Fruit fly (Drosophila melanogaster): ENCODE data around the gene Rpt2.
A peak's percentile ranks its signal among the peaks of the same experiment; 100 is the strongest.

Rpt2 gene

dm6 chr3R:23969449-23969848 is 38.1 kb upstream of the Rpt2 start (continued):
- TF ChIP-seq CG6689 (GFP tag; IDR thresholded peaks at IDR 0.05) = peak; percentile 52
- no peak for TF ChIP-seq CG13287 (GFP tag; IDR thresholded peaks at IDR 0.05; ENCODE audit: partially characterized antibody)
- no peak for TF ChIP-seq CG12942 (GFP tag; optimal IDR thresholded peaks at IDR 0.05)
- no peak for TF ChIP-seq z (GFP tag; IDR thresholded peaks at IDR 0.05)
- peak; percentile 76 for TF ChIP-seq dysf (GFP tag; IDR thresholded peaks at IDR 0.05)
- no peak for TF ChIP-seq CG11696 (GFP tag; IDR thresholded peaks at IDR 0.05)
- no peak for TF ChIP-seq Trl (optimal IDR thresholded peaks at IDR 0.05)
- TF ChIP-seq Trl (GFP tag; optimal IDR thresholded peaks at IDR 0.05) = no peak
- TF ChIP-seq CG11695 (GFP tag; IDR thresholded peaks at IDR 0.05) = peak; percentile 65; the same call in 1 of the 3 replicates
- 0 out of 2 replicates have a peak, but pooled peaks have one; percentile 19 for TF ChIP-seq dati (GFP tag; IDR thresholded peaks at IDR 0.05)
- no peak for TF ChIP-seq Dll (GFP tag; IDR thresholded peaks at IDR 0.05; ENCODE audit: partially characterized antibody)
- TF ChIP-seq pho (GFP tag; optimal IDR thresholded peaks at IDR 0.05) = no peak
- TF ChIP-seq NFAT (GFP tag; IDR thresholded peaks at IDR 0.05) = 0 out of 2 replicates have a peak, but pooled peaks have one; percentile 3
- no peak for TF ChIP-seq yki (optimal IDR thresholded peaks at IDR 0.05)
- no peak for TF ChIP-seq HLH4C (GFP tag; IDR thresholded peaks at IDR 0.05; ENCODE audit: partially characterized antibody)
- peak; percentile 49 for TF ChIP-seq CG10979 (tag; optimal IDR thresholded peaks at IDR 0.05)
- TF ChIP-seq abd-A (tag; optimal IDR thresholded peaks at IDR 0.05) = peak; percentile 20
- no peak for TF ChIP-seq zen2 (GFP tag; IDR thresholded peaks at IDR 0.05; ENCODE audit: partially characterized antibody)
- TF ChIP-seq Doc2 (GFP tag; IDR thresholded peaks at IDR 0.05) = no peak
- TF ChIP-seq CG7963 (GFP tag; IDR thresholded peaks at IDR 0.05; ENCODE audit: partially characterized antibody) = no peak
- no peak for TF ChIP-seq Dad (GFP tag; optimal IDR thresholded peaks at IDR 0.05)
- peak; percentile 75 for TF ChIP-seq CG15269 (tag; optimal IDR thresholded peaks at IDR 0.05)
- no peak for TF ChIP-seq pan (optimal IDR thresholded peaks at IDR 0.05)
- TF ChIP-seq pan (GFP tag; optimal IDR thresholded peaks at IDR 0.05 in 1 of 2, IDR thresholded peaks at IDR 0.05 in 1 of 2) = peak in 1 of 2 experiments; percentile 64
- no peak for TF ChIP-seq vfl (GFP tag; optimal IDR thresholded peaks at IDR 0.05)
- no peak for TF ChIP-seq CG8089 (GFP tag; optimal IDR thresholded peaks at IDR 0.05)
- TF ChIP-seq CG11398 (GFP tag; optimal IDR thresholded peaks at IDR 0.05) = no peak
- no peak for TF ChIP-seq Sin3A (optimal IDR thresholded peaks at IDR 0.05)
- no peak for TF ChIP-seq CG2120 (GFP tag; optimal IDR thresholded peaks at IDR 0.05)
- no peak for TF ChIP-seq Kr (GFP tag; optimal IDR thresholded peaks at IDR 0.05)
- TF ChIP-seq CG13624 (GFP tag; optimal IDR thresholded peaks at IDR 0.05) = no peak
- peak; percentile 29; the same call in 2 of the 3 replicates for TF ChIP-seq zfh1 (GFP tag; IDR thresholded peaks at IDR 0.05)
- TF ChIP-seq stc (GFP tag; IDR thresholded peaks at IDR 0.05) = peak; percentile 51
- peak; percentile 75 for TF ChIP-seq CG11504 (tag; optimal IDR thresholded peaks at IDR 0.05)
- no peak for TF ChIP-seq chinmo (GFP tag; IDR thresholded peaks at IDR 0.05; ENCODE audit: partially characterized antibody)
- TF ChIP-seq pros (GFP tag; optimal IDR thresholded peaks at IDR 0.05) = no peak
- TF ChIP-seq CG34376 (GFP tag; optimal IDR thresholded peaks at IDR 0.05) = no peak
- 0 out of 3 replicates have a peak, but pooled peaks have one; percentile 51 for TF ChIP-seq CG2889 (GFP tag; IDR thresholded peaks at IDR 0.05)
- no peak for TF ChIP-seq CG7786 (GFP tag; optimal IDR thresholded peaks at IDR 0.05)
- TF ChIP-seq YL-1 (GFP tag; optimal IDR thresholded peaks at IDR 0.05) = no peak
- TF ChIP-seq Nf-YB (GFP tag; optimal IDR thresholded peaks at IDR 0.05) = no peak
- TF ChIP-seq CG7372 (GFP tag; IDR thresholded peaks at IDR 0.05) = no peak
- no peak for TF ChIP-seq CG6854 (GFP tag; optimal IDR thresholded peaks at IDR 0.05)
- TF ChIP-seq Aef1 (GFP tag; IDR thresholded peaks at IDR 0.05) = peak; percentile 43; the same call in 2 of the 3 replicates
- TF ChIP-seq jing (GFP tag; optimal IDR thresholded peaks at IDR 0.05) = no peak
- no peak for TF ChIP-seq CG3163 (GFP tag; optimal IDR thresholded peaks at IDR 0.05)
- TF ChIP-seq bab2 (GFP tag; optimal IDR thresholded peaks at IDR 0.05) = no peak
- no peak for TF ChIP-seq Atf3 (GFP tag; optimal IDR thresholded peaks at IDR 0.05)
- TF ChIP-seq BEAF-32 (GFP tag; optimal IDR thresholded peaks at IDR 0.05) = no peak
- no peak for TF ChIP-seq lilli (GFP tag; optimal IDR thresholded peaks at IDR 0.05)
- no peak for TF ChIP-seq CG43689 (GFP tag; IDR thresholded peaks at IDR 0.05)
- TF ChIP-seq Hr78 (GFP tag; optimal IDR thresholded peaks at IDR 0.05) = peak in 1 of 2 experiments; percentile 35
- no peak for TF ChIP-seq CG13123 (GFP tag; optimal IDR thresholded peaks at IDR 0.05)

Data from whole organism, embryonic.